Fruit fly (Drosophila melanogaster): ENCODE data around the gene cpo.

The cpo gene

DNA sequence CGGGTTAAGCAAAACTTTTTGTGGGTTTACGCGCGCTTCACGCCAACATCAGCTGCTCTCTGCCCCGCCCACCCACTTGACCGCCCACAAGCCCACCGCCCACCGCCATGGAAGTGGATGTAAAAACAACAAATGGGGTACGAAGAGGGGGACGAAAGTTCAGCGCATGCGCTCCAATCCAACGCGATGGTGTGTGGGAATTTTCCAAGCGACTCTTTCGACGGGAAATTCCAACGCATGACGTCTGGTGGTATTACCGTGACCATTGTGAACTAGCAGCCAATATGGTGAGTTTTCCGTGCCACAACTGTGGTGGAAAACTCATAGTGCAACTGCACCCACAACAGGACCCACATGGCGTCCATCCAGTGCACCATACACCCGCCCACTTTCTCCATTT lies 17.4 kb upstream of the cpo start:
- no peak for TF ChIP-seq CG7101 (tag; optimal IDR thresholded peaks at IDR 0.05)
- TF ChIP-seq CG12768 (GFP tag; optimal IDR thresholded peaks at IDR 0.05) = no peak
- peak; percentile 31 for TF ChIP-seq cic (GFP tag; optimal IDR thresholded peaks at IDR 0.05)

- no peak for TF ChIP-seq CG7045 (GFP tag; optimal IDR thresholded peaks at IDR 0.05)
- TF ChIP-seq CG33017 (tag; optimal IDR thresholded peaks at IDR 0.05) = no peak
- no peak for TF ChIP-seq CG7101 (tag; optimal IDR thresholded peaks at IDR 0.05)
- TF ChIP-seq Mnt (GFP tag; optimal IDR thresholded peaks at IDR 0.05) = no peak
- no peak for TF ChIP-seq cic (GFP tag; optimal IDR thresholded peaks at IDR 0.05)
- no peak for TF ChIP-seq pad (GFP tag; optimal IDR thresholded peaks at IDR 0.05)
- TF ChIP-seq bab1 (GFP tag; optimal IDR thresholded peaks at IDR 0.05) = no peak
- TF ChIP-seq Clk (GFP tag; optimal IDR thresholded peaks at IDR 0.05) = no peak
- no peak for TF ChIP-seq CG12768 (GFP tag; optimal IDR thresholded peaks at IDR 0.05)
- TF ChIP-seq tj (GFP tag; optimal IDR thresholded peaks at IDR 0.05) = no peak
- no peak for TF ChIP-seq CG11617 (GFP tag; optimal IDR thresholded peaks at IDR 0.05)
- no peak for TF ChIP-seq ovo (GFP tag; optimal IDR thresholded peaks at IDR 0.05)
- no peak for TF ChIP-seq CG5204 (GFP tag; optimal IDR thresholded peaks at IDR 0.05)
- no peak for TF ChIP-seq CG14711 (tag; optimal IDR thresholded peaks at IDR 0.05)
- no peak for TF ChIP-seq kay (GFP tag; ENCODE audit: borderline replicate concordance)
- no peak for TF ChIP-seq Crg-1 (GFP tag; optimal IDR thresholded peaks at IDR 0.05)
- no peak for TF ChIP-seq Hr96 (GFP tag; optimal IDR thresholded peaks at IDR 0.05)
These were observed 14.5 kb upstream of the cpo start for dm6 chr3R:17905148-17905547.

DNA sequence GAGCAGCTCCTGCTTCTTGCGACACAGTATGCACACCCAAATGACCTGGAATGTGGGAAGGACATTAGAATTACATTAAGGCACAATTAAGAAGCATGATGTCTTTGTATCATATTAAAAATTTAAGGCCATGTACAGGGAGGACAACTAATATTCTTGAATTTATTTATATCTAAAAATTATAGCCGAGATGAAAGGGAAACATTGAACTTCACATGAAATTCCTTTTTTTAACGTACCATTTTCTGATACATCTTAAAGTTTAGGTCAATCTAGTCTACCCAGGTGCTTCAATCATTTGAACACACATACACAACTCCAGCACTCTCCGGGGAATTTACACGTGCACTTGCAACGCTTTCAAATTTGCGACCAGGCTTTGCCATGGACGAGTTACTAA lies 13.5 kb upstream of the cpo start, which contains the start of gene CG12347:
Gene CG12347, plus strand, starts transcription at position 301 of the 400 bp plus-strand sequence.
- TF ChIP-seq Mnt (GFP tag; optimal IDR thresholded peaks at IDR 0.05) = no peak
- no peak for TF ChIP-seq toe (GFP tag; optimal IDR thresholded peaks at IDR 0.05)
- no peak for TF ChIP-seq kay (GFP tag; ENCODE audit: borderline replicate concordance)
- no peak for TF ChIP-seq cic (GFP tag; optimal IDR thresholded peaks at IDR 0.05)
- TF ChIP-seq ovo (GFP tag; optimal IDR thresholded peaks at IDR 0.05) = no peak
- no peak for TF ChIP-seq CG33017 (tag; optimal IDR thresholded peaks at IDR 0.05)
- no peak for TF ChIP-seq bab1 (GFP tag; optimal IDR thresholded peaks at IDR 0.05)

DNA sequence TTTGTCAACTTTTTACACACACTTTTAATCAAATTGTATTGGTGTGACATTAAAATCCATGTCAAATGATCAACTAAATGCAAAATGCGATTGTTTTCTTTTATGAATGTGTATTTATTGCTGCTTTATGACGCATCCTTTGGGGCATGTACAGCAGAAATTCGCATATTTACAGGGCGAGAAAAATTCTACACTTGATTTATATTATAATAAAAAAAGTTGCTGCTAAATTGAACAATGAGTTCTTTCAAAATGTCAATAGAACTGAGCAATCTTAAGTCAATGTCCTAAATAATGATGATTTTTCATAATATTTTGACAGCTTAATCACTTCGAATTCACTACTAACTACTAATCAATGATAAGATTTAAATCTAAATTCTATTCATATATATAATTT lies 8.6 kb upstream of the cpo start, which contains the start of gene CG43445:
Gene CG43445, plus strand, starts transcription at position 301 of the 400 bp plus-strand sequence.
- no peak for TF ChIP-seq toe (GFP tag; optimal IDR thresholded peaks at IDR 0.05)
- TF ChIP-seq Hr96 (GFP tag; optimal IDR thresholded peaks at IDR 0.05) = no peak
- TF ChIP-seq CG33017 (tag; optimal IDR thresholded peaks at IDR 0.05) = no peak
- TF ChIP-seq Crg-1 (GFP tag; optimal IDR thresholded peaks at IDR 0.05) = no peak
- TF ChIP-seq ovo (GFP tag; optimal IDR thresholded peaks at IDR 0.05) = no peak
- TF ChIP-seq cic (GFP tag; optimal IDR thresholded peaks at IDR 0.05) = no peak
- TF ChIP-seq tj (GFP tag; optimal IDR thresholded peaks at IDR 0.05) = no peak
- TF ChIP-seq CG11617 (GFP tag; optimal IDR thresholded peaks at IDR 0.05) = no peak
- TF ChIP-seq CG5204 (GFP tag; optimal IDR thresholded peaks at IDR 0.05) = no peak
- no peak for TF ChIP-seq CG12768 (GFP tag; optimal IDR thresholded peaks at IDR 0.05)
- TF ChIP-seq kay (GFP tag; ENCODE audit: borderline replicate concordance) = no peak
- TF ChIP-seq Clk (GFP tag; optimal IDR thresholded peaks at IDR 0.05) = no peak
- no peak for TF ChIP-seq CG7101 (tag; optimal IDR thresholded peaks at IDR 0.05)

dm6 chr3R:17916478-17916877 lies 3.2 kb upstream of the cpo start, which contains the start of gene Rim:
Gene Rim, minus strand, starts transcription at chr3R:17916578.
- TF ChIP-seq pad (GFP tag; optimal IDR thresholded peaks at IDR 0.05) (no peak), bab1 (GFP tag; optimal IDR thresholded peaks at IDR 0.05) (no peak), toe (GFP tag; optimal IDR thresholded peaks at IDR 0.05) (no peak), tj (GFP tag; optimal IDR thresholded peaks at IDR 0.05) (no peak), cic (GFP tag; optimal IDR thresholded peaks at IDR 0.05) (no peak), CG5204 (GFP tag; optimal IDR thresholded peaks at IDR 0.05) (no peak), Mnt (GFP tag; optimal IDR thresholded peaks at IDR 0.05) (no peak), CG7045 (GFP tag; optimal IDR thresholded peaks at IDR 0.05) (no peak), CG14711 (tag; optimal IDR thresholded peaks at IDR 0.05) (no peak), ovo (GFP tag; optimal IDR thresholded peaks at IDR 0.05) (no peak), CG7101 (tag; optimal IDR thresholded peaks at IDR 0.05) (no peak), CG33017 (tag; optimal IDR thresholded peaks at IDR 0.05) (no peak), kay (GFP tag; ENCODE audit: borderline replicate concordance) (no peak), CG11617 (GFP tag; optimal IDR thresholded peaks at IDR 0.05) (no peak), CG1620 (GFP tag; optimal IDR thresholded peaks at IDR 0.05) (no peak), CG12768 (GFP tag; optimal IDR thresholded peaks at IDR 0.05) (no peak), Crg-1 (GFP tag; optimal IDR thresholded peaks at IDR 0.05) (no peak), Hr96 (GFP tag; optimal IDR thresholded peaks at IDR 0.05) (no peak), cnc (optimal IDR thresholded peaks at IDR 0.05) (no peak)

DNA sequence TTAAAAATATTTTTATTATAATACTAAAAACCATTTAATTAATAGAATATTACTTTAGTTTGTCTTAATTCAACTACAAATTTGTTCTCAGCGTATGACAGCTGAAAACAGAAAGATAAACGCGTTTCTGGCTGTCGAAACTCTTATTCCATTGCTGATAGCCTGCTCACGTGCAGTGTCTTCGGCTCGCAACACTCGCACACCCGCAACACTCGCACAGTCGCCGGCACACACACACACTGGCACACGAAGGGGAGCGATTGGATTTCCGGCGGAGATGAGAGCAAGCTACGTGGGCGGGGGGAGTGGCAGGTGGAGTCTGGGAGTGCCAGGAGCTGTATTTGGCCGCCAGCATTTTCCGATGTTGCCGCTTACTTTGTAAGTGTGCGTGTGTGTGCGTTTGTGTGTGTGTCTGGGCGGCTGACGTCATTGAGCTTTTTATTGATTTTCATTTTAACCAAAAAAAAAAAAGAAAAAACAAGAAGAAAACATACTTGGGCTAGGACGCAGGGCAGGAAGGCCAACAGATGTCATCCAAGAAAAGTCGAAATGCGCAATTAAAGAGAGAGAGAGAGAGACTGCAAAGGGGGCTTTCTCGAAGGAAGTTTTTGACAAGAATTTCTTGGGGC lies 1.6 kb upstream of the cpo start:
- TF ChIP-seq kay (GFP tag; ENCODE audit: borderline replicate concordance) = no peak
- no peak for TF ChIP-seq CG1620 (GFP tag; optimal IDR thresholded peaks at IDR 0.05)
- no peak for TF ChIP-seq cic (GFP tag; optimal IDR thresholded peaks at IDR 0.05)
- TF ChIP-seq Mnt (GFP tag; optimal IDR thresholded peaks at IDR 0.05) = no peak
- no peak for TF ChIP-seq cnc (optimal IDR thresholded peaks at IDR 0.05)
- no peak for TF ChIP-seq CG11617 (GFP tag; optimal IDR thresholded peaks at IDR 0.05)
- TF ChIP-seq Crg-1 (GFP tag; optimal IDR thresholded peaks at IDR 0.05) = no peak

- TF ChIP-seq CG5204 (GFP tag; optimal IDR thresholded peaks at IDR 0.05) (no peak), CG7101 (tag; optimal IDR thresholded peaks at IDR 0.05) (no peak), Clk (GFP tag; optimal IDR thresholded peaks at IDR 0.05) (no peak), cnc (optimal IDR thresholded peaks at IDR 0.05) (no peak), CG33017 (tag; optimal IDR thresholded peaks at IDR 0.05) (no peak), Mnt (GFP tag; optimal IDR thresholded peaks at IDR 0.05) (no peak), kay (GFP tag; ENCODE audit: borderline replicate concordance) (no peak), pad (GFP tag; optimal IDR thresholded peaks at IDR 0.05) (no peak), tj (GFP tag; optimal IDR thresholded peaks at IDR 0.05) (no peak), bab1 (GFP tag; optimal IDR thresholded peaks at IDR 0.05) (no peak), cic (GFP tag; optimal IDR thresholded peaks at IDR 0.05) (no peak), toe (GFP tag; optimal IDR thresholded peaks at IDR 0.05) (no peak), CG14711 (tag; optimal IDR thresholded peaks at IDR 0.05) (no peak), CG11617 (GFP tag; optimal IDR thresholded peaks at IDR 0.05) (no peak), ovo (GFP tag; optimal IDR thresholded peaks at IDR 0.05) (no peak), Crg-1 (GFP tag; optimal IDR thresholded peaks at IDR 0.05) (no peak), CG7045 (GFP tag; optimal IDR thresholded peaks at IDR 0.05) (no peak), Hr96 (GFP tag; optimal IDR thresholded peaks at IDR 0.05) (no peak)
These were observed 633 bp downstream of the cpo start for dm6 chr3R:17920265-17920664.

All from whole organism, adult.